Fruit fly (Drosophila melanogaster): ENCODE results near the gene CG15239.

DNA sequence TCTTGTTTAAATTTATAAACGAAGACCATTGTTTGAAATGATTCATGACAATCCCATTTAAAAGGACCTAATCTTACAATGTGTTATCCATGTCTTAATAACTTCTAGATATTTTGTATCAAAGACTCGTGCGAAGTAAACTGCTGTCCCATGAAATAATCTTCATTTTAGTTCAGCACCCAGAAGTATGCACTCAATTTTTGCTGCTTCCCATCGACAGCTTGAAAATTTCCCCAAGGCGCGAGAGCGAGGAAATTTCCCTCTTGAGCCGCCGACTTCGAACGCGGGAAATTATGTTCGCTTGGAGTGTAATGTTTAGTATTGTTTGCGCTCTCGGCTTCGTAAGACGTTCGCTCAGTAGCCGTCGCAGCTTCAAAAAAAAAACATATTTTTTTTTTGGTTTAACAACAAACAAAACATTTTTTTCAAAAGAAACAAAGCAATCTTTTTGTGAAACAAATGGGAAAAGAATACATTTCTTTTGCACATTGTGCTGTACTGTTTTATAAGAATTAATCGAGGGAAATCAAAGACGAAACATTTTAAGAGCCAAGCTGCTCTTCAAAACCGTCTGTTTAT is 48.1 kb upstream of the CG15239 start:
- TF ChIP-seq CG8478 (optimal IDR thresholded peaks at IDR 0.05) (no peak), CTCF (optimal IDR thresholded peaks at IDR 0.05) (no peak)
